Worm (Caenorhabditis elegans) whole organism, L3 larva: Measurements from ENCODE around the gene C01B9.4.

ENCODE experiments used
- ZK546.5 ChIP-seq: sonication (generic microtip); optimal IDR thresholded peaks from 2 replicates; lab custom pipeline; 2017; ENCODE audit warnings: missing biosample characterization, missing genetic modification characterization
- aly-2 ChIP-seq: fragments of 150-350 bp; optimal IDR thresholded peaks from 2 replicates; lab custom pipeline; 2014; ENCODE audit warnings: missing biosample characterization, missing genetic modification characterization
- ceh-16 ChIP-seq: sonication (generic microtip); optimal IDR thresholded peaks from 2 replicates; lab custom pipeline; 2017; ENCODE audit warnings: missing biosample characterization, missing genetic modification characterization
- ceh-28 ChIP-seq: fragments of 150-350 bp; optimal IDR thresholded peaks from 2 replicates; lab custom pipeline; 2014; ENCODE audit warnings: missing biosample characterization, missing genetic modification reagents, missing genetic modification characterization
- ceh-9 ChIP-seq: sonication (generic microtip); optimal IDR thresholded peaks from 2 replicates; lab custom pipeline; 2018; ENCODE audit warnings: missing biosample characterization, missing genetic modification characterization
- daf-12 ChIP-seq: fragments of 150-350 bp; optimal IDR thresholded peaks from 2 replicates; lab custom pipeline; 2014; ENCODE audit warnings: missing biosample characterization, missing genetic modification reagents, missing genetic modification characterization
- egl-27 ChIP-seq: sonication (generic microtip); optimal IDR thresholded peaks from 4 replicates; lab custom pipeline; 2017; ENCODE audit warnings: missing biosample characterization, missing genetic modification reagents, missing genetic modification characterization
- elt-1 ChIP-seq: fragments of 150-350 bp; optimal IDR thresholded peaks from 2 replicates; lab custom pipeline; 2014; ENCODE audit warnings: missing biosample characterization, missing genetic modification characterization
- elt-2 ChIP-seq: sonication (generic microtip); optimal IDR thresholded peaks from 2 replicates; lab custom pipeline; 2016; ENCODE audit warnings: missing genetic modification reagents, mild to moderate bottlenecking, missing genetic modification characterization, missing compliant biosample characterization
- elt-3 ChIP-seq, 3 experiments: fragments of 150-350 bp in 1 of 3; sonication (generic microtip) in 2 of 3; optimal IDR thresholded peaks; 2 replicates in 2 of 3; 4 replicates in 1 of 3; lab custom pipeline; 2014 to 2017; ENCODE audit warnings: missing biosample characterization in 3 of 3, missing genetic modification characterization in 3 of 3
- fkh-10 ChIP-seq: sonication (generic microtip); optimal IDR thresholded peaks from 2 replicates; lab custom pipeline; 2017; ENCODE audit warnings: missing biosample characterization, missing genetic modification reagents, missing genetic modification characterization
- fkh-2 ChIP-seq: fragments of 150-350 bp; optimal IDR thresholded peaks from 2 replicates; lab custom pipeline; 2014; ENCODE audit warnings: missing biosample characterization, missing genetic modification reagents, missing genetic modification characterization
- fos-1 ChIP-seq: fragments of 150-350 bp; optimal IDR thresholded peaks from 2 replicates; lab custom pipeline; 2014; ENCODE audit warnings: missing biosample characterization, missing genetic modification characterization
- hmg-11 ChIP-seq: sonication (generic microtip); optimal IDR thresholded peaks from 2 replicates; lab custom pipeline; 2016; ENCODE audit warnings: missing genetic modification characterization, missing compliant biosample characterization
- lin-15B ChIP-seq: fragments of 150-350 bp; optimal IDR thresholded peaks from 2 replicates; lab custom pipeline; 2014; ENCODE audit warnings: missing biosample characterization, missing genetic modification characterization
- lin-39 ChIP-seq: fragments of 150-350 bp; optimal IDR thresholded peaks from 2 replicates; lab custom pipeline; 2018; ENCODE audit warnings: missing biosample characterization, missing genetic modification reagents, missing genetic modification characterization
- mdl-1 ChIP-seq: fragments of 150-350 bp; optimal IDR thresholded peaks from 2 replicates; lab custom pipeline; 2014; ENCODE audit warnings: missing biosample characterization, missing genetic modification characterization
- mml-1 ChIP-seq: fragments of 150-350 bp; sonication (generic microtip); optimal IDR thresholded peaks from 3 replicates; lab custom pipeline; 2014; ENCODE audit warnings: missing biosample characterization, missing genetic modification characterization
- nfya-1 ChIP-seq: sonication (generic microtip); optimal IDR thresholded peaks from 2 replicates; lab custom pipeline; 2017; ENCODE audit warnings: missing genetic modification characterization, mild to moderate bottlenecking, missing compliant biosample characterization, antibody characterized with exemption, moderate library complexity; ENCODE audit not compliant: insufficient read depth
- nhr-12 ChIP-seq: fragments of 150-350 bp; optimal IDR thresholded peaks from 2 replicates; lab custom pipeline; 2014; ENCODE audit warnings: missing biosample characterization, missing genetic modification characterization
- nhr-23 ChIP-seq: fragments of 150-350 bp; optimal IDR thresholded peaks from 2 replicates; lab custom pipeline; 2014; ENCODE audit warnings: missing biosample characterization, missing genetic modification reagents, missing genetic modification characterization
- nhr-237 ChIP-seq: fragments of 150-350 bp; optimal IDR thresholded peaks from 2 replicates; lab custom pipeline; 2014; ENCODE audit warnings: missing biosample characterization, missing genetic modification characterization
- nhr-43 ChIP-seq: sonication (generic microtip); optimal IDR thresholded peaks from 2 replicates; lab custom pipeline; 2016; ENCODE audit warnings: mild to moderate bottlenecking, missing genetic modification characterization, missing compliant biosample characterization; ENCODE audit not compliant: poor library complexity, severe bottlenecking
- nhr-67 ChIP-seq: fragments of 150-350 bp; optimal IDR thresholded peaks from 2 replicates; lab custom pipeline; 2014; ENCODE audit warnings: missing biosample characterization, missing genetic modification characterization
- nhr-76 ChIP-seq: fragments of 150-350 bp; sonication (generic microtip); optimal IDR thresholded peaks from 5 replicates; lab custom pipeline; 2014; ENCODE audit warnings: missing biosample characterization, missing genetic modification characterization
- nhr-77 ChIP-seq: fragments of 150-350 bp; optimal IDR thresholded peaks from 2 replicates; lab custom pipeline; 2014; ENCODE audit warnings: missing biosample characterization, missing genetic modification characterization
- pha-4 ChIP-seq: fragments of 150-350 bp; optimal IDR thresholded peaks from 2 replicates; lab custom pipeline; 2014; ENCODE audit warnings: missing biosample characterization, missing genetic modification reagents, missing genetic modification characterization
- pqm-1 ChIP-seq: fragments of 150-350 bp; optimal IDR thresholded peaks from 2 replicates; lab custom pipeline; 2017; ENCODE audit warnings: missing biosample characterization, missing genetic modification characterization, inconsistent platforms
- skn-1 ChIP-seq: fragments of 150-350 bp; optimal IDR thresholded peaks from 2 replicates; lab custom pipeline; 2014; ENCODE audit warnings: missing biosample characterization, missing genetic modification characterization
- snpc-4 ChIP-seq: fragments of 150-350 bp; optimal IDR thresholded peaks from 2 replicates; lab custom pipeline; 2014; ENCODE audit warnings: missing biosample characterization, missing genetic modification characterization
- unc-39 ChIP-seq: sonication (generic microtip); optimal IDR thresholded peaks from 4 replicates; lab custom pipeline; 2017; ENCODE audit warnings: missing biosample characterization, missing genetic modification characterization
- unc-62 ChIP-seq: fragments of 150-350 bp; sonication (generic microtip); optimal IDR thresholded peaks from 4 replicates; lab custom pipeline; 2014; ENCODE audit warnings: missing biosample characterization, missing genetic modification reagents, missing genetic modification characterization
- zag-1 ChIP-seq: fragments of 150-350 bp; optimal IDR thresholded peaks from 2 replicates; lab custom pipeline; 2014; ENCODE audit warnings: missing biosample characterization, missing genetic modification characterization
- ztf-4 ChIP-seq: fragments of 150-350 bp; optimal IDR thresholded peaks from 2 replicates; lab custom pipeline; 2014; ENCODE audit warnings: missing biosample characterization, missing genetic modification characterization

C01B9.4 gene

ce11 chrII:13751030-13751429, 32.8 kb downstream of the C01B9.4 start:
- TF ChIP-seq pha-4 (tag; lab: Kevin White, UChicago) (peak; percentile 45), mdl-1 (tag; lab: Kevin White, UChicago) (no peak)

- TF ChIP-seq snpc-4 (tag; lab: Kevin White, UChicago) (no peak), egl-27 (tag; lab: Kevin White, UChicago) (no peak), unc-39 (tag; lab: Kevin White, UChicago) (no peak), elt-3 (tag; optimal IDR thresholded peaks at IDR 0.05; lab: Kevin White, UChicago) (no peak), nhr-23 (tag; lab: Kevin White, UChicago) (no peak), nhr-67 (no peak), nhr-43 (tag; lab: Kevin White, UChicago) (no peak)
- TF ChIP-seq, all 47 proteins: peak for 0
These were observed 33.7 kb downstream of the C01B9.4 start for ce11 chrII:13750128-13750527.

ce11 chrII:13741449-13741848, 42.3 kb downstream of the C01B9.4 start, which contains the start of gene mig-14:
Gene mig-14, plus strand, starts transcription at chrII:13741738.
- no peak for TF ChIP-seq hmg-11
- TF ChIP-seq nfya-1: peak; percentile 96
- TF ChIP-seq lin-15B: no peak

ce11 chrII:13739423-13739822, 44.4 kb downstream of the C01B9.4 start:
- TF ChIP-seq nfya-1 (peak; percentile 22), ZK546.5 (tag; lab: Kevin White, UChicago) (no peak), pha-4 (tag; lab: Kevin White, UChicago) (peak; percentile 63), fos-1 (tag; lab: Kevin White, UChicago) (no peak), egl-27 (tag; lab: Kevin White, UChicago) (no peak), lin-39 (peak; percentile 15), nhr-67 (no peak), skn-1 (tag; lab: Kevin White, UChicago) (no peak), fkh-10 (no peak), nhr-12 (tag; lab: Kevin White, UChicago) (no peak), ztf-4 (no peak), fkh-2 (tag; lab: Kevin White, UChicago) (no peak), aly-2 (no peak), lin-15B (no peak), daf-12 (tag; lab: Kevin White, UChicago) (no peak)

- no peak for TF ChIP-seq nhr-237 (tag; lab: Kevin White, UChicago)
- TF ChIP-seq unc-62 (GFP tag; lab: Kevin White, UChicago): no peak
- TF ChIP-seq nhr-76 (tag; lab: Kevin White, UChicago): no peak
- TF ChIP-seq zag-1 (tag; lab: Kevin White, UChicago): no peak
- TF ChIP-seq nhr-23 (tag; lab: Kevin White, UChicago): peak; percentile 2
- no peak for TF ChIP-seq elt-1 (tag; lab: Kevin White, UChicago)
- TF ChIP-seq pqm-1 (tag; lab: Kevin White, UChicago): peak; percentile 80
- TF ChIP-seq ceh-9 (tag; lab: Kevin White, UChicago): no peak
- peak; percentile 39 for TF ChIP-seq pha-4 (tag; lab: Kevin White, UChicago)
- TF ChIP-seq snpc-4 (tag; lab: Kevin White, UChicago): no peak
- TF ChIP-seq elt-2 (tag; lab: Kevin White, UChicago): peak; percentile 79
- TF ChIP-seq ZK546.5 (tag; lab: Kevin White, UChicago): no peak
These were observed 45.8 kb downstream of the C01B9.4 start for ce11 chrII:13737751-13738525.

- no peak for TF ChIP-seq daf-12 (tag; lab: Kevin White, UChicago)
- no peak for TF ChIP-seq nhr-77 (tag; lab: Kevin White, UChicago)
- no peak for TF ChIP-seq ceh-9 (tag; lab: Kevin White, UChicago)
- TF ChIP-seq pha-4 (tag; lab: Kevin White, UChicago): peak; percentile 31
- TF ChIP-seq lin-39: peak; percentile 24
- peak; percentile 80 for TF ChIP-seq mml-1 (tag; lab: Kevin White, UChicago)
- TF ChIP-seq elt-2 (tag; lab: Kevin White, UChicago): peak; percentile 31
- TF ChIP-seq ceh-28 (tag; lab: Kevin White, UChicago): no peak
- no peak for TF ChIP-seq ceh-16
- peak; percentile 27 for TF ChIP-seq pqm-1 (tag; lab: Kevin White, UChicago)
These were observed 46.9 kb downstream of the C01B9.4 start for ce11 chrII:13736906-13737305.
